Worm (Caenorhabditis elegans) whole organism, midembryonic: ENCODE measurements around the gene agxt-1.

ENCODE experiments used
- flt-1 ChIP-seq: fragments of 200-800 bp; sonication (Bioruptor generic); IDR thresholded peaks from 2 replicates; pipeline ENCODE4 v1.3.6; 2022; ENCODE audit warnings: missing genetic modification characterization, missing compliant biosample characterization
- klf-2 ChIP-seq: fragments of 200-800 bp; sonication (Bioruptor generic); conservative IDR thresholded peaks from 2 replicates; pipeline ENCODE4 v1.3.6; 2022; ENCODE audit warnings: missing genetic modification reagents, missing genetic modification characterization, missing compliant biosample characterization

ce11 chrII:8835857-8836256, 9.5 kb upstream of the agxt-1 start, which contains the start of gene F46C5.4:
- TF ChIP-seq klf-2: no peak
- TF ChIP-seq flt-1 (GFP tag; lab: Robert Waterston, UW): no peak
